Worm (Caenorhabditis elegans): ENCODE data around the gene C41H7.9.
A peak's percentile ranks its signal among the peaks of the same experiment; 100 is the strongest.

C41H7.9 gene

DNA sequence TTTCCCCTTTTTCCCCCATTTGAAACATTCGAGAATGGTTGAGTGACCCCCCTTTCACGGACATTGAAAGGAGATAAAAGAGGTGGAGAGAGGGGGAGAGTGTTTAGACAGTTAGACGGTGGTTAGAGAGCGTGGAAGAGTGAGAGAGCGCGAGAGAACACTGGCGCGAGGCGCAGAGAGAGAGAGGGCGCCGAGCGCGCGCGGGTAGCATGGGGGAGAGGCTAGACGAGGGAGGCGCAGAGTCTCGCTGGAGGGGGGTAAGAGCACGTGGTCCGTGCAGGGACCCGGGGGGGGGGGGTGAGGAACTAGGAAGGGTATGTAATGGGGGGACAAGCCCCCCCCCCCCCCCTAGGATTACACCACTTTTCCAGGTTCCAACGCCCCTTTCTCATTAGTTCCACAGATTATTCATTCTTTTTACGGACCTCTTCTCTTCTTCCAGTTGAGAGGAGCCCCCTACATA is 38.1 kb downstream of the C41H7.9 start (continued):
- TF ChIP-seq dsc-1 (tag; optimal IDR thresholded peaks at IDR 0.05) = peak; percentile 85
- peak; percentile 95 for TF ChIP-seq isw-1 (GFP tag; IDR thresholded peaks at IDR 0.05)
- peak; percentile 99 for TF ChIP-seq mab-9 (GFP tag; IDR thresholded peaks at IDR 0.05)
- peak; percentile 92 for TF ChIP-seq mep-1 (tag; optimal IDR thresholded peaks at IDR 0.05)
- TF ChIP-seq nhr-77 (tag; optimal IDR thresholded peaks at IDR 0.05) = peak; percentile 85
- peak; percentile 89 for TF ChIP-seq nhr-237 (tag; optimal IDR thresholded peaks at IDR 0.05)
- TF ChIP-seq ceh-82 (tag; optimal IDR thresholded peaks at IDR 0.05) = peak; percentile 75 to 96 (median 94)
- peak; percentile 93 for TF ChIP-seq elt-2 (tag; optimal IDR thresholded peaks at IDR 0.05)
- TF ChIP-seq unc-86 (tag; optimal IDR thresholded peaks at IDR 0.05) = peak; percentile 98
- TF ChIP-seq fkh-10 (GFP tag; optimal IDR thresholded peaks at IDR 0.05) = peak; percentile 92
- TF ChIP-seq C34B4.2 (tag; optimal IDR thresholded peaks at IDR 0.05) = peak; percentile 82
- peak; percentile 100 for TF ChIP-seq nhr-85 (tag)
- TF ChIP-seq swsn-7 (tag; optimal IDR thresholded peaks at IDR 0.05) = peak; percentile 98
- peak; percentile 73 to 95 for TF ChIP-seq ztf-11 (tag; optimal IDR thresholded peaks at IDR 0.05)
- no peak for TF ChIP-seq nhr-28 (tag; optimal IDR thresholded peaks at IDR 0.05)
- TF ChIP-seq ztf-4 (tag; optimal IDR thresholded peaks at IDR 0.05) = peak; percentile 86
- no peak for TF ChIP-seq sptf-1 (tag; optimal IDR thresholded peaks at IDR 0.05)
- no peak for TF ChIP-seq Y116A8C.19 (tag; optimal IDR thresholded peaks at IDR 0.05; ENCODE audit: borderline replicate concordance)
- TF ChIP-seq ama-1 (optimal IDR thresholded peaks at IDR 0.05) = peak; percentile 57
- peak; percentile 79 for TF ChIP-seq lir-3 (tag; optimal IDR thresholded peaks at IDR 0.05; ENCODE audit: poor library complexity)
- peak; percentile 93 for TF ChIP-seq sup-37 (GFP tag; optimal IDR thresholded peaks at IDR 0.05)
- TF ChIP-seq unc-62 (GFP tag; optimal IDR thresholded peaks at IDR 0.05) = peak; percentile 87
- peak; percentile 96 for TF ChIP-seq ceh-88 (GFP tag; IDR thresholded peaks at IDR 0.05)
- TF ChIP-seq nhr-47 (tag; optimal IDR thresholded peaks at IDR 0.05) = peak; percentile 98
- peak; percentile 81 for TF ChIP-seq hlh-17 (GFP tag; optimal IDR thresholded peaks at IDR 0.05; ENCODE audit: borderline replicate concordance)
- TF ChIP-seq xbp-1 (tag; optimal IDR thresholded peaks at IDR 0.05) = peak; percentile 87
- TF ChIP-seq F16B12.6 (tag; optimal IDR thresholded peaks at IDR 0.05) = peak; percentile 38
- peak; percentile 98 for TF ChIP-seq nhr-19 (GFP tag; conservative IDR thresholded peaks at IDR 0.05)
- peak; percentile 99 for TF ChIP-seq nhr-71 (tag; optimal IDR thresholded peaks at IDR 0.05)
- peak; percentile 72 for TF ChIP-seq C04F5.9 (tag; optimal IDR thresholded peaks at IDR 0.05)
- peak; percentile 84 for TF ChIP-seq snpc-4 (tag; optimal IDR thresholded peaks at IDR 0.05)
- TF ChIP-seq lin-15B (tag; optimal IDR thresholded peaks at IDR 0.05) = no peak
- TF ChIP-seq unc-98 (GFP tag; IDR thresholded peaks at IDR 0.05) = peak; percentile 79; the same call in 1 of the 2 replicates

ce11 chrII:2967064-2967463 is 45.0 kb downstream of the C41H7.9 start:
- TF ChIP-seq swsn-7 (tag; optimal IDR thresholded peaks at IDR 0.05) = peak; percentile 25
- no peak for TF ChIP-seq nhr-76 (tag; optimal IDR thresholded peaks at IDR 0.05)
- no peak for TF ChIP-seq unc-98 (GFP tag; IDR thresholded peaks at IDR 0.05)
- TF ChIP-seq nhr-28 (tag; optimal IDR thresholded peaks at IDR 0.05) = no peak
- TF ChIP-seq C34B4.2 (tag; optimal IDR thresholded peaks at IDR 0.05) = no peak
- no peak for TF ChIP-seq ztf-11 (tag; optimal IDR thresholded peaks at IDR 0.05)
- TF ChIP-seq snu-23 (GFP tag; optimal IDR thresholded peaks at IDR 0.05) = peak; percentile 7
- TF ChIP-seq fkh-8 (tag; optimal IDR thresholded peaks at IDR 0.05) = no peak
- peak; percentile 31 for TF ChIP-seq nhr-77 (tag; optimal IDR thresholded peaks at IDR 0.05)
- no peak for TF ChIP-seq ceh-82 (tag; optimal IDR thresholded peaks at IDR 0.05)
- TF ChIP-seq nhr-71 (tag; optimal IDR thresholded peaks at IDR 0.05) = peak; percentile 31
- no peak for TF ChIP-seq C16A3.4 (tag; optimal IDR thresholded peaks at IDR 0.05)
- TF ChIP-seq ceh-8 (GFP tag; optimal IDR thresholded peaks at IDR 0.05) = no peak
- peak; percentile 8 to 20 for TF ChIP-seq lsy-2 (tag; optimal IDR thresholded peaks at IDR 0.05)
- peak; percentile 6 to 23 for TF ChIP-seq efl-1 (optimal IDR thresholded peaks at IDR 0.05)
- TF ChIP-seq efl-1 (GFP tag; optimal IDR thresholded peaks at IDR 0.05 in 1 of 2) = peak in 1 of 2 experiments; percentile 88
- no peak for TF ChIP-seq sptf-1 (tag; optimal IDR thresholded peaks at IDR 0.05)
- TF ChIP-seq ceh-88 (GFP tag; IDR thresholded peaks at IDR 0.05) = no peak
- no peak for TF ChIP-seq lin-35 (GFP tag; optimal IDR thresholded peaks at IDR 0.05)
- TF ChIP-seq pax-3 (tag; optimal IDR thresholded peaks at IDR 0.05) = no peak
- TF ChIP-seq ama-1 (optimal IDR thresholded peaks at IDR 0.05) = no peak
- TF ChIP-seq irx-1 (tag; optimal IDR thresholded peaks at IDR 0.05) = no peak
- TF ChIP-seq lin-15B (tag; optimal IDR thresholded peaks at IDR 0.05) = no peak
- TF ChIP-seq vab-15 (tag; optimal IDR thresholded peaks at IDR 0.05) = no peak
- 0 out of 2 replicates have a peak, but pooled peaks have one; percentile 24 for TF ChIP-seq grh-1 (GFP tag; IDR thresholded peaks at IDR 0.05)
- TF ChIP-seq ceh-63 (GFP tag; optimal IDR thresholded peaks at IDR 0.05) = no peak
- no peak for TF ChIP-seq aha-1 (tag; optimal IDR thresholded peaks at IDR 0.05)
- no peak for TF ChIP-seq dsc-1 (tag; optimal IDR thresholded peaks at IDR 0.05)
- TF ChIP-seq C04F5.9 (tag; optimal IDR thresholded peaks at IDR 0.05) = no peak
- TF ChIP-seq pag-3 (tag; optimal IDR thresholded peaks at IDR 0.05; ENCODE audit: borderline replicate concordance, insufficient read depth) = no peak
- TF ChIP-seq nhr-47 (tag; optimal IDR thresholded peaks at IDR 0.05) = peak; percentile 1
- TF ChIP-seq fos-1 (tag; optimal IDR thresholded peaks at IDR 0.05) = no peak
- no peak for TF ChIP-seq unc-30 (tag; optimal IDR thresholded peaks at IDR 0.05)
